Fruit fly (Drosophila melanogaster): ENCODE data around the gene CG42758.

- TF ChIP-seq achi (GFP tag; optimal IDR thresholded peaks at IDR 0.05), result no peak
- TF ChIP-seq CG3032 (tag; optimal IDR thresholded peaks at IDR 0.05), result no peak
- no peak for TF ChIP-seq CG4318 (GFP tag; optimal IDR thresholded peaks at IDR 0.05)
- peak; percentile 93 for TF ChIP-seq svp (GFP tag)
Measured at dm6 chr3L:14609138-14609729, 42.0 kb downstream of the CG42758 start.

Measured in whole organism, prepupa.